Fruit fly (Drosophila melanogaster) whole organism, prepupa: Measurements from ENCODE around the gene CG45089.
A peak's percentile ranks its signal among the peaks of the same experiment; 100 is the strongest.

Source experiments
- Blimp-1 ChIP-seq: fragments of 200-800 bp; sonication (Bioruptor generic); optimal IDR thresholded peaks from 3 replicates; lab custom pipeline; 2017; ENCODE audit warnings: missing biosample characterization, missing genetic modification characterization, mild to moderate bottlenecking, moderate library complexity, missing genetic modification reagents
- CG10631 ChIP-seq: fragments of 200-800 bp; sonication (Bioruptor generic); optimal IDR thresholded peaks from 2 replicates; lab custom pipeline; 2016; ENCODE audit warnings: missing biosample characterization, missing genetic modification characterization
- CG10669 ChIP-seq: fragments of 200-800 bp; sonication (Bioruptor generic); optimal IDR thresholded peaks from 3 replicates; lab custom pipeline; 2018; ENCODE audit warnings: missing biosample characterization, mild to moderate bottlenecking, missing genetic modification characterization, moderate library complexity
- CG11294 ChIP-seq: fragments of 200-800 bp; sonication (Bioruptor generic); IDR thresholded peaks from 2 replicates; pipeline ENCODE4 v1.3.6; 2022; ENCODE audit warnings: missing biosample characterization, missing genetic modification characterization
- CG11762 ChIP-seq: fragments of 200-800 bp; sonication (Bioruptor generic); optimal IDR thresholded peaks from 3 replicates; lab custom pipeline; 2016; ENCODE audit warnings: missing biosample characterization, missing genetic modification characterization; ENCODE audit not compliant: insufficient read depth
- CG15336 ChIP-seq: fragments of 200-800 bp; sonication (Bioruptor generic); IDR thresholded peaks from 2 replicates; pipeline ENCODE4 v1.3.6; 2022; ENCODE audit warnings: missing biosample characterization, missing genetic modification characterization
- CG1621 ChIP-seq: fragments of 200-800 bp; sonication (Bioruptor generic); optimal IDR thresholded peaks from 3 replicates; lab custom pipeline; 2018; ENCODE audit warnings: missing biosample characterization, mild to moderate bottlenecking, missing genetic modification characterization
- CG16779 ChIP-seq: fragments of 200-800 bp; sonication (Bioruptor generic); optimal IDR thresholded peaks from 3 replicates; lab custom pipeline; 2017; ENCODE audit warnings: missing biosample characterization, mild to moderate bottlenecking, missing genetic modification characterization
- CG3032 ChIP-seq: fragments of 200-800 bp; optimal IDR thresholded peaks from 2 replicates; lab custom pipeline; 2019; ENCODE audit warnings: missing biosample characterization, mild to moderate bottlenecking, missing genetic modification characterization, moderate library complexity
- CG31627 ChIP-seq: fragments of 200-800 bp; sonication (Bioruptor generic); optimal IDR thresholded peaks from 3 replicates; lab custom pipeline; 2016; ENCODE audit warnings: missing biosample characterization, missing genetic modification characterization
- CG32006 ChIP-seq: fragments of 200-800 bp; sonication (Bioruptor generic); optimal IDR thresholded peaks from 3 replicates; lab custom pipeline; 2017; ENCODE audit warnings: missing biosample characterization, mild to moderate bottlenecking, missing genetic modification characterization
- CG34406 ChIP-seq: fragments of 200-800 bp; sonication (Bioruptor generic); optimal IDR thresholded peaks from 3 replicates; lab custom pipeline; 2016; ENCODE audit warnings: missing biosample characterization, missing genetic modification characterization
- CG3919 ChIP-seq: fragments of 200-800 bp; sonication (Bioruptor generic); optimal IDR thresholded peaks from 3 replicates; lab custom pipeline; 2016; ENCODE audit warnings: missing biosample characterization, missing genetic modification characterization
- CG4318 ChIP-seq: fragments of 200-800 bp; sonication (Bioruptor generic); optimal IDR thresholded peaks from 3 replicates; lab custom pipeline; 2017; ENCODE audit warnings: missing biosample characterization, mild to moderate bottlenecking, missing genetic modification characterization
- CG6163 ChIP-seq: fragments of 200-800 bp; sonication (Bioruptor generic); IDR thresholded peaks from 3 replicates; pipeline ENCODE4 v1.3.6; 2022; ENCODE audit warnings: missing biosample characterization, missing genetic modification characterization
- CG6792 ChIP-seq: fragments of 200-800 bp; sonication (Bioruptor generic); optimal IDR thresholded peaks from 3 replicates; lab custom pipeline; 2016; ENCODE audit warnings: missing biosample characterization, missing genetic modification characterization
- CG6808 ChIP-seq: fragments of 200-800 bp; sonication (Bioruptor generic); optimal IDR thresholded peaks from 3 replicates; lab custom pipeline; 2017; ENCODE audit warnings: missing biosample characterization, missing genetic modification characterization, mild to moderate bottlenecking, moderate library complexity, missing genetic modification reagents
- CG8119 ChIP-seq: fragments of 200-800 bp; sonication (Bioruptor generic); IDR thresholded peaks from 3 replicates; pipeline ENCODE4 v1.3.6; 2022; ENCODE audit warnings: missing biosample characterization, missing genetic modification characterization
- CG8319 ChIP-seq: fragments of 200-800 bp; sonication (Bioruptor generic); optimal IDR thresholded peaks from 3 replicates; lab custom pipeline; 2016; ENCODE audit warnings: missing biosample characterization, missing genetic modification characterization
- CG8632 ChIP-seq: fragments of 200-800 bp; sonication (Bioruptor generic); optimal IDR thresholded peaks from 3 replicates; lab custom pipeline; 2016; ENCODE audit warnings: missing biosample characterization, missing genetic modification characterization
- CG9139 ChIP-seq: fragments of 200-800 bp; sonication (Bioruptor generic); optimal IDR thresholded peaks from 3 replicates; lab custom pipeline; 2017; ENCODE audit warnings: missing biosample characterization, mild to moderate bottlenecking, missing genetic modification characterization
- Eip75B ChIP-seq: fragments of 200-800 bp; sonication (Bioruptor generic); optimal IDR thresholded peaks from 3 replicates; lab custom pipeline; 2016; ENCODE audit warnings: missing biosample characterization, missing genetic modification characterization
- Eip78C ChIP-seq: fragments of 200-800 bp; sonication (Bioruptor generic); peaks from one replicate; lab custom pipeline; 2016; ENCODE audit warnings: missing biosample characterization, missing genetic modification characterization
- Eip93F ChIP-seq: fragments of 200-800 bp; sonication (Bioruptor generic); optimal IDR thresholded peaks from 2 replicates; lab custom pipeline; 2016; ENCODE audit warnings: missing biosample characterization, mild to moderate bottlenecking, missing genetic modification characterization
- Ets21C ChIP-seq: fragments of 200-800 bp; sonication (Bioruptor generic); optimal IDR thresholded peaks from 3 replicates; lab custom pipeline; 2016; ENCODE audit warnings: missing biosample characterization, missing genetic modification characterization
- Ets96B ChIP-seq: fragments of 200-800 bp; optimal IDR thresholded peaks from 2 replicates; lab custom pipeline; 2019; ENCODE audit warnings: missing biosample characterization, mild to moderate bottlenecking, missing genetic modification characterization, moderate library complexity
- Hr38 ChIP-seq: sonication (Bioruptor generic); optimal IDR thresholded peaks from 2 replicates; lab custom pipeline; 2016; ENCODE audit warnings: missing biosample characterization, missing genetic modification characterization
- Hr39 ChIP-seq: fragments of 200-800 bp; sonication (Bioruptor generic); optimal IDR thresholded peaks from 2 replicates; lab custom pipeline; 2016; ENCODE audit warnings: missing biosample characterization, missing genetic modification characterization
- Hr4 ChIP-seq: fragments of 200-800 bp; sonication (Bioruptor generic); optimal IDR thresholded peaks from 3 replicates; lab custom pipeline; 2016; ENCODE audit warnings: missing biosample characterization, missing genetic modification characterization
- Met ChIP-seq: fragments of 200-800 bp; sonication (Bioruptor generic); optimal IDR thresholded peaks from 3 replicates; lab custom pipeline; 2016; ENCODE audit warnings: missing biosample characterization, missing genetic modification characterization
- Sox102F ChIP-seq: fragments of 200-800 bp; sonication (Bioruptor generic); optimal IDR thresholded peaks from 2 replicates; lab custom pipeline; 2016; ENCODE audit warnings: missing biosample characterization, mild to moderate bottlenecking, missing genetic modification characterization
- Sox14 ChIP-seq: fragments of 200-800 bp; sonication (Bioruptor generic); optimal IDR thresholded peaks from 3 replicates; lab custom pipeline; 2016; ENCODE audit warnings: missing biosample characterization, missing genetic modification characterization
- Sox15 ChIP-seq: fragments of 200-800 bp; sonication (Bioruptor generic); optimal IDR thresholded peaks from 3 replicates; lab custom pipeline; 2016; ENCODE audit warnings: missing biosample characterization, missing genetic modification characterization
- achi ChIP-seq: fragments of 200-800 bp; sonication (Bioruptor generic); optimal IDR thresholded peaks from 3 replicates; lab custom pipeline; 2016; ENCODE audit warnings: missing biosample characterization, missing genetic modification characterization
- acj6 ChIP-seq: fragments of 200-800 bp; sonication (Bioruptor generic); optimal IDR thresholded peaks from 3 replicates; lab custom pipeline; 2016; ENCODE audit warnings: missing biosample characterization, missing genetic modification characterization
- cyc ChIP-seq: fragments of 200-800 bp; sonication (Bioruptor generic); optimal IDR thresholded peaks from 3 replicates; lab custom pipeline; 2016; ENCODE audit warnings: missing biosample characterization, missing genetic modification characterization
- dac ChIP-seq: fragments of 200-800 bp; sonication (Bioruptor generic); optimal IDR thresholded peaks from 2 replicates; lab custom pipeline; 2017; ENCODE audit warnings: missing biosample characterization, mild to moderate bottlenecking, missing genetic modification characterization
- dsx ChIP-seq: fragments of 200-800 bp; optimal IDR thresholded peaks from 3 replicates; lab custom pipeline; 2019; ENCODE audit warnings: missing biosample characterization, mild to moderate bottlenecking, missing genetic modification characterization, moderate library complexity; ENCODE audit not compliant: poor library complexity, severe bottlenecking
- eg ChIP-seq: fragments of 200-800 bp; sonication (Bioruptor generic); IDR thresholded peaks from 3 replicates; pipeline ENCODE4 v1.3.6; 2022; ENCODE audit warnings: missing biosample characterization, missing genetic modification characterization
- esn ChIP-seq: fragments of 200-800 bp; sonication (Bioruptor generic); optimal IDR thresholded peaks from 2 replicates; lab custom pipeline; 2016; ENCODE audit warnings: missing biosample characterization, mild to moderate bottlenecking, missing genetic modification characterization, moderate library complexity
- fd85E ChIP-seq: fragments of 200-800 bp; sonication (Bioruptor generic); optimal IDR thresholded peaks from 3 replicates; lab custom pipeline; 2016; ENCODE audit warnings: missing biosample characterization, missing genetic modification characterization
- fkh ChIP-seq: fragments of 200-800 bp; sonication (Bioruptor generic); optimal IDR thresholded peaks from 3 replicates; lab custom pipeline; 2017; ENCODE audit warnings: missing biosample characterization, mild to moderate bottlenecking, missing genetic modification characterization, moderate library complexity
- lz ChIP-seq: fragments of 200-800 bp; sonication (Bioruptor generic); optimal IDR thresholded peaks from 3 replicates; lab custom pipeline; 2016; ENCODE audit warnings: missing biosample characterization, missing genetic modification characterization
- net ChIP-seq: fragments of 200-800 bp; sonication (Bioruptor generic); optimal IDR thresholded peaks from 3 replicates; lab custom pipeline; 2016; ENCODE audit warnings: missing biosample characterization, missing genetic modification characterization
- pdm3 ChIP-seq: fragments of 200-800 bp; sonication (Bioruptor generic); optimal IDR thresholded peaks from 3 replicates; lab custom pipeline; 2016; ENCODE audit warnings: missing biosample characterization, missing genetic modification characterization
- salr ChIP-seq, 2 experiments: fragments of 200-800 bp; sonication (Bioruptor generic); optimal IDR thresholded peaks; 3 replicates each; lab custom pipeline; 2016 to 2018; ENCODE audit warnings: missing biosample characterization in 2 of 2, missing genetic modification characterization in 2 of 2, mild to moderate bottlenecking in 1 of 2
- spab ChIP-seq: fragments of 200-800 bp; sonication (Bioruptor generic); optimal IDR thresholded peaks from 2 replicates; lab custom pipeline; 2017; ENCODE audit warnings: missing biosample characterization, mild to moderate bottlenecking, missing genetic modification characterization, missing genetic modification reagents
- ss ChIP-seq, 2 experiments: fragments of 200-800 bp; sonication (Bioruptor generic); optimal IDR thresholded peaks; 2 replicates in 1 of 2; 3 replicates in 1 of 2; lab custom pipeline; 2017 to 2018; ENCODE audit warnings: mild to moderate bottlenecking in 2 of 2, missing biosample characterization in 2 of 2, missing genetic modification characterization in 2 of 2, moderate library complexity in 1 of 2
- svp ChIP-seq: fragments of 200-800 bp; sonication (Bioruptor generic); peaks from one replicate; lab custom pipeline; 2016; ENCODE audit warnings: missing biosample characterization, missing genetic modification characterization
- topi ChIP-seq: fragments of 200-800 bp; sonication (Bioruptor generic); optimal IDR thresholded peaks from 3 replicates; lab custom pipeline; 2016; ENCODE audit warnings: missing biosample characterization, missing genetic modification characterization
- vri ChIP-seq: fragments of 200-800 bp; sonication (Bioruptor generic); optimal IDR thresholded peaks from 3 replicates; lab custom pipeline; 2016; ENCODE audit warnings: missing biosample characterization, mild to moderate bottlenecking, missing genetic modification characterization

CG45089 gene

DNA sequence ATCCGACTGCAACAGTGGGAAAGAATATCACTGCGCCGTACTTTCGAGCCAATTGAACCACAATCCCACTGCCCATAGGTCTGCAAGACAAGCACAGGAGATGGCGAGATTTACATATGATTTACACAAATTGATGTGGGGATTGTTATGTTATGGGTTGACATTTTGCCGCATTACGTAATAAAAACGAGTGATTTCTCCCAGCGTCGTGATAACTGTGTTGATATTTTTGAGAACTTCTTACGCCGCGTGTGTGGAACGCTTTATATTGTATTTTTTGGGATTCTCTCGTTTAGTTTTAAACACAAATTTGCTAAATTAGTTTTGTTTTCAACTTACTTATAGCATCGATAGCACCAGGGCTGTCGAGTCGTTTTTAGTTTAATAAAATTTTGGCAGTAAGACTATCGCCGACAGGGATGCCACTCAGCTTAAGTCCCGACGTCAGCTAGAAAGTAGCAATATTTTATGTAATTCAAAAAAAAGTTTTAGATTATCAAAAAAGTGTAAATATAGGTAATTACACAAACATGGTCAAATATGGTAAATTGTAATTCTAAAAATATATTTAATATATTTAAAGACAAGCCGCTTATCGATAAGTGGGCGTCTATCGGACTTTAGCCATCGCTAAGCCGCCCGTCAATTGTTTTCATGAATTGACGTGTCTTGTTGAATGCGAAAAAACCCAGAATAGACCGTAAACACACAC, at the start of gene CG45089, which contains the start of the genes ND-MNLL and p115:
Gene CG45089, minus strand, starts transcription at position 388 of the 712 bp plus-strand sequence.
Gene ND-MNLL, minus strand, starts transcription at position 388 of the 712 bp plus-strand sequence.
Gene p115, plus strand, starts transcription at position 621 of the 712 bp plus-strand sequence.
- TF ChIP-seq CG4318 (no peak), Eip78C (GFP tag; lab: Kevin White, UChicago) (peak; percentile 58), vri (peak; percentile 70), dac (GFP tag; lab: Kevin White, UChicago) (no peak), CG16779 (tag; lab: Kevin White, UChicago) (no peak), CG15336 (GFP tag; lab: Robert Waterston, UW) (no peak), fd85E (GFP tag; lab: Kevin White, UChicago) (no peak), cyc (GFP tag; lab: Kevin White, UChicago) (peak; percentile 46), dsx (GFP tag; lab: Kevin White, UChicago) (peak; percentile 24), CG6163 (GFP tag; lab: Robert Waterston, UW) (peak; percentile 56; the same call in 2 of the 3 replicates), CG32006 (GFP tag; lab: Kevin White, UChicago) (peak; percentile 6), Hr4 (peak; percentile 52), Sox15 (GFP tag; lab: Kevin White, UChicago) (no peak), CG3919 (GFP tag; lab: Kevin White, UChicago) (peak; percentile 59), Eip93F (peak; percentile 57), CG11294 (no peak), salr (GFP tag; optimal IDR thresholded peaks at IDR 0.05; lab: Kevin White, UChicago) (peak in 1 of 2 experiments; percentile 10), CG9139 (GFP tag; lab: Kevin White, UChicago) (no peak), Hr38 (no peak), CG8119 (GFP tag; lab: Robert Waterston, UW) (peak; percentile 43; the same call in 1 of the 3 replicates), topi (GFP tag; lab: Kevin White, UChicago) (peak; percentile 46), CG3032 (tag; lab: Kevin White, UChicago) (peak; percentile 51), CG1621 (no peak), Hr39 (GFP tag; lab: Kevin White, UChicago) (peak; percentile 48), Eip75B (peak; percentile 35), eg (peak; percentile 49; the same call in 2 of the 3 replicates), Blimp-1 (GFP tag; lab: Kevin White, UChicago) (no peak), CG8319 (GFP tag; lab: Kevin White, UChicago) (no peak), fkh (GFP tag; lab: Kevin White, UChicago) (no peak), CG10669 (GFP tag; lab: Kevin White, UChicago) (peak; percentile 26), CG10631 (GFP tag; lab: Kevin White, UChicago) (peak; percentile 73), Sox102F (GFP tag; lab: Kevin White, UChicago) (peak; percentile 42), svp (GFP tag; lab: Kevin White, UChicago) (peak; percentile 65), Sox14 (GFP tag; lab: Kevin White, UChicago) (peak; percentile 7), ss (GFP tag; optimal IDR thresholded peaks at IDR 0.05; lab: Kevin White, UChicago) (peak in 1 of 2 experiments; percentile 4), CG31627 (GFP tag; lab: Kevin White, UChicago) (peak; percentile 50), CG8632 (GFP tag; lab: Kevin White, UChicago) (no peak), CG11762 (GFP tag; lab: Kevin White, UChicago) (no peak), acj6 (GFP tag; lab: Kevin White, UChicago) (peak; percentile 51), CG34406 (GFP tag; lab: Kevin White, UChicago) (peak; percentile 28), Met (GFP tag; lab: Kevin White, UChicago) (peak; percentile 52), spab (GFP tag; lab: Kevin White, UChicago) (no peak), lz (peak; percentile 57), Ets96B (peak; percentile 48), esn (GFP tag; lab: Kevin White, UChicago) (peak; percentile 59), Ets21C (GFP tag; lab: Kevin White, UChicago) (peak; percentile 13), pdm3 (GFP tag; lab: Kevin White, UChicago) (peak; percentile 61), achi (GFP tag; lab: Kevin White, UChicago) (peak; percentile 76), CG6792 (GFP tag; lab: Kevin White, UChicago) (peak; percentile 41), CG6808 (GFP tag; lab: Kevin White, UChicago) (no peak), net (GFP tag; lab: Kevin White, UChicago) (no peak)
